Worm (Caenorhabditis elegans) whole organism, L3 larva: ENCODE results near the gene aqp-11.

ENCODE experiments used
- ceh-82 ChIP-seq: fragments of 150-350 bp; optimal IDR thresholded peaks from 2 replicates; lab custom pipeline; 2014; ENCODE audit warnings: missing biosample characterization, missing genetic modification characterization
- fos-1 ChIP-seq: fragments of 150-350 bp; optimal IDR thresholded peaks from 2 replicates; lab custom pipeline; 2014; ENCODE audit warnings: missing biosample characterization, missing genetic modification characterization
- lin-39 ChIP-seq: fragments of 150-350 bp; optimal IDR thresholded peaks from 2 replicates; lab custom pipeline; 2018; ENCODE audit warnings: missing biosample characterization, missing genetic modification reagents, missing genetic modification characterization
- nhr-28 ChIP-seq: fragments of 150-350 bp; optimal IDR thresholded peaks from 2 replicates; lab custom pipeline; 2014; ENCODE audit warnings: missing biosample characterization, missing genetic modification characterization
- tbx-2 ChIP-seq: sonication (generic microtip); optimal IDR thresholded peaks from 2 replicates; lab custom pipeline; 2016; ENCODE audit warnings: mild to moderate bottlenecking, missing genetic modification characterization, missing compliant biosample characterization
- zag-1 ChIP-seq: fragments of 150-350 bp; optimal IDR thresholded peaks from 2 replicates; lab custom pipeline; 2014; ENCODE audit warnings: missing biosample characterization, missing genetic modification characterization

- TF ChIP-seq zag-1 (tag; lab: Kevin White, UChicago), result no peak
- no peak for TF ChIP-seq ceh-82 (tag; lab: Kevin White, UChicago)
- no peak for TF ChIP-seq tbx-2 (tag; lab: Kevin White, UChicago)
- TF ChIP-seq fos-1 (tag; lab: Kevin White, UChicago), result no peak
- no peak for TF ChIP-seq lin-39 (tag; lab: Kevin White, UChicago)
- TF ChIP-seq nhr-28, result no peak
These were observed 28.8 kb upstream of the aqp-11 start for ce11 chrIII:13644279-13644678.
